Fruit fly (Drosophila melanogaster) whole organism, pupa: ENCODE measurements around the gene Rfx.
A peak's percentile ranks its signal among the peaks of the same experiment; 100 is the strongest.

ENCODE experiments used
- CG10348 ChIP-seq: fragments of 200-800 bp; sonication (Bioruptor generic); IDR thresholded peaks from 2 replicates; pipeline ENCODE4 v1.3.6; 2022; ENCODE audit warnings: missing biosample characterization, missing genetic modification characterization
- CG12605 ChIP-seq: fragments of 200-800 bp; sonication (Bioruptor generic); IDR thresholded peaks from 2 replicates; pipeline ENCODE4 v1.3.6; 2022; ENCODE audit warnings: missing biosample characterization, missing genetic modification characterization
- CG13204 ChIP-seq: fragments of 200-800 bp; sonication (Bioruptor generic); optimal IDR thresholded peaks from 2 replicates; lab custom pipeline; 2018; ENCODE audit warnings: missing biosample characterization, mild to moderate bottlenecking, missing genetic modification characterization, moderate library complexity
- CG14655 ChIP-seq: fragments of 200-800 bp; sonication (Bioruptor generic); optimal IDR thresholded peaks from 3 replicates; lab custom pipeline; 2017; ENCODE audit warnings: mild to moderate bottlenecking, missing biosample characterization, missing genetic modification reagents, missing genetic modification characterization
- CG15710 ChIP-seq: fragments of 200-800 bp; sonication (Bioruptor generic); optimal IDR thresholded peaks from 2 replicates; lab custom pipeline; 2018; ENCODE audit warnings: missing biosample characterization, mild to moderate bottlenecking, missing genetic modification characterization, moderate library complexity
- CG17806 ChIP-seq: fragments of 200-800 bp; sonication (Bioruptor generic); optimal IDR thresholded peaks from 2 replicates; lab custom pipeline; 2018; ENCODE audit warnings: missing biosample characterization, mild to moderate bottlenecking, missing genetic modification characterization, moderate library complexity
- CG32121 ChIP-seq: fragments of 200-800 bp; sonication (Bioruptor generic); IDR thresholded peaks from 2 replicates; pipeline ENCODE4 v1.3.6; 2022; ENCODE audit warnings: missing biosample characterization, missing genetic modification characterization
- CG34367 ChIP-seq: fragments of 200-800 bp; sonication (Bioruptor generic); optimal IDR thresholded peaks from 2 replicates; lab custom pipeline; 2018; ENCODE audit warnings: missing biosample characterization, mild to moderate bottlenecking, missing genetic modification characterization
- CG4496 ChIP-seq: fragments of 200-800 bp; sonication (Bioruptor generic); IDR thresholded peaks from 3 replicates; pipeline ENCODE4 v1.3.6; 2022; ENCODE audit warnings: missing biosample characterization, missing genetic modification characterization
- CG8159 ChIP-seq: fragments of 200-800 bp; sonication (Bioruptor generic); optimal IDR thresholded peaks from 3 replicates; lab custom pipeline; 2018; ENCODE audit warnings: missing biosample characterization, mild to moderate bottlenecking, missing genetic modification characterization, moderate library complexity
- CG8301 ChIP-seq: fragments of 200-800 bp; sonication (Bioruptor generic); optimal IDR thresholded peaks from 2 replicates; lab custom pipeline; 2018; ENCODE audit warnings: missing biosample characterization, mild to moderate bottlenecking, missing genetic modification characterization
- CG9948 ChIP-seq: fragments of 200-800 bp; sonication (Bioruptor generic); optimal IDR thresholded peaks from 2 replicates; lab custom pipeline; 2018; ENCODE audit warnings: missing biosample characterization, mild to moderate bottlenecking, missing genetic modification characterization, moderate library complexity
- D1 ChIP-seq: fragments of 200-800 bp; sonication (Bioruptor generic); optimal IDR thresholded peaks from 2 replicates; lab custom pipeline; 2018; ENCODE audit warnings: missing biosample characterization, mild to moderate bottlenecking, missing genetic modification characterization, moderate library complexity
- EcR ChIP-seq: fragments of 200-800 bp; sonication (Bioruptor generic); optimal IDR thresholded peaks from 3 replicates; lab custom pipeline; 2019; ENCODE audit warnings: missing biosample characterization, missing genetic modification characterization, mild to moderate bottlenecking, moderate library complexity, missing genetic modification reagents
- Ets98B ChIP-seq: fragments of 200-800 bp; sonication (Bioruptor generic); IDR thresholded peaks from 2 replicates; pipeline ENCODE4 v1.3.6; 2022; ENCODE audit warnings: missing biosample characterization, missing genetic modification characterization
- Pif1A ChIP-seq: fragments of 200-800 bp; sonication (Bioruptor generic); optimal IDR thresholded peaks from 3 replicates; lab custom pipeline; 2016; ENCODE audit warnings: missing biosample characterization, missing genetic modification characterization
- Pif1B ChIP-seq: fragments of 200-800 bp; sonication (Bioruptor generic); optimal IDR thresholded peaks from 3 replicates; lab custom pipeline; 2016; ENCODE audit warnings: missing biosample characterization, missing genetic modification characterization
- Snoo ChIP-seq: fragments of 200-800 bp; sonication (Bioruptor generic); optimal IDR thresholded peaks from 3 replicates; lab custom pipeline; 2017; ENCODE audit warnings: missing biosample characterization, mild to moderate bottlenecking, missing genetic modification characterization, inconsistent platforms
- fd96Ca ChIP-seq: fragments of 200-800 bp; sonication (Bioruptor generic); IDR thresholded peaks from 3 replicates; pipeline ENCODE4 v1.3.6; 2022; ENCODE audit warnings: missing biosample characterization, missing genetic modification characterization
- gl ChIP-seq: fragments of 200-800 bp; sonication (Bioruptor generic); optimal IDR thresholded peaks from 2 replicates; lab custom pipeline; 2018; ENCODE audit warnings: missing biosample characterization, mild to moderate bottlenecking, missing genetic modification characterization
- rn ChIP-seq: fragments of 200-800 bp; sonication (Bioruptor generic); IDR thresholded peaks from 2 replicates; pipeline ENCODE4 v1.3.6; 2022; ENCODE audit warnings: missing biosample characterization, missing genetic modification characterization

Rfx gene

dm6 chr3R:10352844-10353243 lies 25.0 kb downstream of the Rfx start:
- TF ChIP-seq Snoo (tag; lab: Kevin White, UChicago): no peak
- no peak for TF ChIP-seq CG13204 (GFP tag; lab: Kevin White, UChicago)
- TF ChIP-seq CG10348: no peak
- TF ChIP-seq Pif1A (GFP tag; lab: Kevin White, UChicago): no peak
- no peak for TF ChIP-seq CG12605 (GFP tag; lab: Robert Waterston, UW)
- TF ChIP-seq CG34367 (tag; lab: Kevin White, UChicago): no peak
- no peak for TF ChIP-seq D1 (tag; lab: Kevin White, UChicago)
- no peak for TF ChIP-seq CG17806 (tag; lab: Kevin White, UChicago)
- TF ChIP-seq Ets98B (GFP tag; lab: Robert Waterston, UW): no peak
- no peak for TF ChIP-seq CG8159
- no peak for TF ChIP-seq gl (tag; lab: Kevin White, UChicago)
- TF ChIP-seq Pif1B (GFP tag; lab: Kevin White, UChicago): no peak
- no peak for TF ChIP-seq rn (GFP tag; lab: Robert Waterston, UW)

dm6 chr3R:10351960-10352458 lies 25.9 kb downstream of the Rfx start:
- peak; percentile 96 for TF ChIP-seq Pif1A (GFP tag; lab: Kevin White, UChicago)
- peak; percentile 100 for TF ChIP-seq gl (tag; lab: Kevin White, UChicago)
- peak; percentile 100 for TF ChIP-seq CG34367 (tag; lab: Kevin White, UChicago)
- peak; percentile 97 for TF ChIP-seq CG17806 (tag; lab: Kevin White, UChicago)
- peak; percentile 98 for TF ChIP-seq CG8159
- peak; percentile 96 for TF ChIP-seq Pif1B (GFP tag; lab: Kevin White, UChicago)
- TF ChIP-seq CG13204 (GFP tag; lab: Kevin White, UChicago): peak; percentile 98
- TF ChIP-seq CG14655: peak; percentile 99
- peak; percentile 99 for TF ChIP-seq CG15710
- no peak for TF ChIP-seq CG10348
- peak; percentile 96 for TF ChIP-seq CG8301 (tag; lab: Kevin White, UChicago)
- TF ChIP-seq Snoo (tag; lab: Kevin White, UChicago): peak; percentile 93
- peak; percentile 96 for TF ChIP-seq CG9948 (tag; lab: Kevin White, UChicago)
- no peak for TF ChIP-seq CG12605 (GFP tag; lab: Robert Waterston, UW)
- TF ChIP-seq D1 (tag; lab: Kevin White, UChicago): peak; percentile 72
- TF ChIP-seq EcR (GFP tag; lab: Kevin White, UChicago): peak; percentile 91
- TF ChIP-seq CG4496: no peak
- TF ChIP-seq CG32121 (GFP tag; lab: Robert Waterston, UW): no peak

- peak; percentile 39 for TF ChIP-seq D1 (tag; lab: Kevin White, UChicago)
- peak; percentile 73 for TF ChIP-seq CG15710
- peak; percentile 71 for TF ChIP-seq CG8159
- peak; percentile 83 for TF ChIP-seq CG14655
- no peak for TF ChIP-seq CG32121 (GFP tag; lab: Robert Waterston, UW)
- peak; percentile 77 for TF ChIP-seq CG17806 (tag; lab: Kevin White, UChicago)
- peak; percentile 79 for TF ChIP-seq Snoo (tag; lab: Kevin White, UChicago)
- peak; percentile 55 for TF ChIP-seq EcR (GFP tag; lab: Kevin White, UChicago)
- TF ChIP-seq CG12605 (GFP tag; lab: Robert Waterston, UW): no peak
- TF ChIP-seq CG8301 (tag; lab: Kevin White, UChicago): peak; percentile 85
- peak; percentile 61 for TF ChIP-seq Pif1A (GFP tag; lab: Kevin White, UChicago)
- TF ChIP-seq Pif1B (GFP tag; lab: Kevin White, UChicago): peak; percentile 70
- no peak for TF ChIP-seq gl (tag; lab: Kevin White, UChicago)
- TF ChIP-seq rn (GFP tag; lab: Robert Waterston, UW): no peak
- no peak for TF ChIP-seq CG13204 (GFP tag; lab: Kevin White, UChicago)
- no peak for TF ChIP-seq fd96Ca (GFP tag; lab: Robert Waterston, UW)
- peak; percentile 55 for TF ChIP-seq CG34367 (tag; lab: Kevin White, UChicago)
- TF ChIP-seq Ets98B (GFP tag; lab: Robert Waterston, UW): no peak
- TF ChIP-seq CG9948 (tag; lab: Kevin White, UChicago): peak; percentile 73
- no peak for TF ChIP-seq CG4496
- TF ChIP-seq CG10348: no peak
Measured at dm6 chr3R:10350741-10351629, 26.9 kb downstream of the Rfx start.

dm6 chr3R:10349987-10350386 lies 27.9 kb downstream of the Rfx start, which contains the start of gene jumu:
Gene jumu, plus strand, starts transcription at chr3R:10350182.
- TF ChIP-seq CG8301 (tag; lab: Kevin White, UChicago): no peak
- no peak for TF ChIP-seq Pif1A (GFP tag; lab: Kevin White, UChicago)
- no peak for TF ChIP-seq Pif1B (GFP tag; lab: Kevin White, UChicago)
- no peak for TF ChIP-seq CG14655
- TF ChIP-seq CG12605 (GFP tag; lab: Robert Waterston, UW): no peak
- no peak for TF ChIP-seq Snoo (tag; lab: Kevin White, UChicago)
- no peak for TF ChIP-seq D1 (tag; lab: Kevin White, UChicago)
- no peak for TF ChIP-seq CG9948 (tag; lab: Kevin White, UChicago)
- no peak for TF ChIP-seq Ets98B (GFP tag; lab: Robert Waterston, UW)
- no peak for TF ChIP-seq CG17806 (tag; lab: Kevin White, UChicago)
- TF ChIP-seq gl (tag; lab: Kevin White, UChicago): no peak
- TF ChIP-seq EcR (GFP tag; lab: Kevin White, UChicago): no peak
- TF ChIP-seq CG32121 (GFP tag; lab: Robert Waterston, UW): no peak
- TF ChIP-seq CG34367 (tag; lab: Kevin White, UChicago): no peak
- TF ChIP-seq rn (GFP tag; lab: Robert Waterston, UW): no peak
- TF ChIP-seq CG15710: no peak
